Worm (Caenorhabditis elegans): ENCODE data around the gene egas-4.
A peak's percentile ranks its signal among the peaks of the same experiment; 100 is the strongest.

The egas-4 gene

DNA sequence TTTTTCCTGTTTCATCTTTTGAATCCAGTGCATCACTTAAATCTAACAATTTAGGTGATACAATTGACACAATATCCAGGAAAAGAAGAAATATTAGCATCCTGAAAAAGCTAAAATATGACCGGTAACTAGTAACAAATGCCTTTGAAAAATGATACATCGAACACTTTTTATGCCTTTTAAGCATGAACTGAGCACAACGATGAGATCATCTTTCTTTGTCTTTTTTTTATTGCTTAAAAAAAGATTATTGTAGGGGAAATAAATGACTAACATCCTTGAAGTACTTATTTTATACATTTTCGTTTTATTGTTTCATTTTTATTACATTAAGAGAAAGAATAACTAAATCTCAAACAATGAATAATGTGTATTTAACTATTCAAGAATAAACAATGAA lies 31.8 kb downstream of the egas-4 start, which contains the start of gene F13B6.3:
TSS of gene F13B6.3 (minus strand) at position 101 of the 400 bp plus-strand sequence.
- TF ChIP-seq ctbp-1 (GFP tag; IDR thresholded peaks at IDR 0.05) (no peak), fkh-10 (GFP tag; optimal IDR thresholded peaks at IDR 0.05) (no peak), php-3 (GFP tag; IDR thresholded peaks at IDR 0.05) (no peak), nhr-41 (GFP tag; IDR thresholded peaks at IDR 0.05) (no peak), duxl-1 (tag; optimal IDR thresholded peaks at IDR 0.05; ENCODE audit: poor library complexity) (no peak), unc-39 (tag; optimal IDR thresholded peaks at IDR 0.05) (no peak), hlh-11 (tag; optimal IDR thresholded peaks at IDR 0.05) (no peak), nhr-6 (tag; optimal IDR thresholded peaks at IDR 0.05) (no peak), ZK337.2 (GFP tag; IDR thresholded peaks at IDR 0.05) (no peak), tra-1 (GFP tag; IDR thresholded peaks at IDR 0.05) (no peak), daf-8 (GFP tag; IDR thresholded peaks at IDR 0.05) (no peak), R02D3.7 (tag; optimal IDR thresholded peaks at IDR 0.05) (no peak), pha-4 (GFP tag; IDR thresholded peaks at IDR 0.05) (no peak), pha-4 (tag; optimal IDR thresholded peaks at IDR 0.05) (no peak), dve-1 (tag; optimal IDR thresholded peaks at IDR 0.05; ENCODE audit: insufficient read depth) (no peak), lin-15B (tag; optimal IDR thresholded peaks at IDR 0.05) (no peak), ces-1 (GFP tag; optimal IDR thresholded peaks at IDR 0.05) (no peak), dmd-6 (GFP tag; IDR thresholded peaks at IDR 0.05) (no peak), pqm-1 (tag; optimal IDR thresholded peaks at IDR 0.05) (no peak), lin-13 (GFP tag; optimal IDR thresholded peaks at IDR 0.05) (no peak), madf-5 (GFP tag; IDR thresholded peaks at IDR 0.05) (no peak)

DNA sequence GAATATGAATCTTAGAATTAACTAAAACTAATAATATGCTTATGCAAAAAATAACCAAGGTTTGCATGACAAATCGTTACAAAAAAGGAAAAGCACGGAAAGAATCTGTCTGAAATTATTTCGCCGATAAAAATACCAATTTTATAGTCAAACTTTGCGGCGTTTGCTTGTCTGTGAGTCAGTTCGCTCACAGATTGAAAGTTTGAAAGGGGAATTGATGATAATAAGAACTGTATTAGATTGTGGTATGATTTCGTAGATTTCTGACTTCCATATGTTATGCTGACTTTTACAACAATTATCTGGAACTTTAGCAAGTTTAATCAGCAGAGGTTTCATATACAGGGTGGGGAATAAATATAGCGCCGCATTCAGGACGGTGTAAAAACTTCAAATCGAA lies 37.4 kb downstream of the egas-4 start, which contains the start of gene F13B6.2:
TSS of gene F13B6.2 (minus strand) at position 101 of the 400 bp plus-strand sequence.
- TF ChIP-seq ztf-11 (tag; optimal IDR thresholded peaks at IDR 0.05) (no peak), lin-38 (GFP tag; IDR thresholded peaks at IDR 0.05) (no peak), T20F7.1 (GFP tag; optimal IDR thresholded peaks at IDR 0.05) (no peak), fos-1 (tag; optimal IDR thresholded peaks at IDR 0.05) (no peak), dpl-1 (GFP tag; optimal IDR thresholded peaks at IDR 0.05) (no peak), sdz-12 (GFP tag; optimal IDR thresholded peaks at IDR 0.05) (no peak), nhr-77 (tag; optimal IDR thresholded peaks at IDR 0.05) (no peak), ama-1 (optimal IDR thresholded peaks at IDR 0.05) (no peak), dmd-9 (GFP tag; IDR thresholded peaks at IDR 0.05) (no peak), mxl-3 (GFP tag; optimal IDR thresholded peaks at IDR 0.05) (no peak), lin-39 (tag; optimal IDR thresholded peaks at IDR 0.05) (no peak), ztf-7 (tag; optimal IDR thresholded peaks at IDR 0.05) (no peak), nhr-48 (tag; optimal IDR thresholded peaks at IDR 0.05) (no peak), nhr-111 (GFP tag; optimal IDR thresholded peaks at IDR 0.05) (no peak), daf-12 (tag; optimal IDR thresholded peaks at IDR 0.05) (no peak), nhr-6 (tag; optimal IDR thresholded peaks at IDR 0.05) (no peak)

DNA sequence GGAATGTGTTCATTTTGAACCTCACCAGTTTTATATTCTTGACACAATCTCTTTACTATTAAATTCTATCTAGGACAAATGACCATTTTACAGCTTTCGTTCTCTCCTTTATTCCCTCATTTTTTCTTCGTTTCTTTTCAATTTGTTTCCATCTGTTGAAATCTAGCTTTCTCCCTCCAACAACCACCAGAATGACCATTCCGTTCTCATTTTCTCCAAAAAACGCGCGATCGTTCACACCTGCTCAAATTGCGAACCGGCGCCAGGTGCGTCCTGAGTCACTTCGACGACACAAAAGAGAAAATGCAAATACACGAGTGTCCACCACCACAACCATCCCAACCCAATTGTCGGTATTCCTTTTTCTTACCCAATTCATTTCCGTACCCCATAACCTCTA lies 41.4 kb downstream of the egas-4 start, which contains the start of gene F13B6.1:
TSS of gene F13B6.1 (plus strand) at position 301 of the 400 bp plus-strand sequence.
- TF ChIP-seq dve-1 (tag; optimal IDR thresholded peaks at IDR 0.05; ENCODE audit: insufficient read depth) (no peak), php-3 (GFP tag; IDR thresholded peaks at IDR 0.05) (no peak), dmd-8 (GFP tag; IDR thresholded peaks at IDR 0.05) (no peak), nhr-6 (tag; optimal IDR thresholded peaks at IDR 0.05) (no peak)

DNA sequence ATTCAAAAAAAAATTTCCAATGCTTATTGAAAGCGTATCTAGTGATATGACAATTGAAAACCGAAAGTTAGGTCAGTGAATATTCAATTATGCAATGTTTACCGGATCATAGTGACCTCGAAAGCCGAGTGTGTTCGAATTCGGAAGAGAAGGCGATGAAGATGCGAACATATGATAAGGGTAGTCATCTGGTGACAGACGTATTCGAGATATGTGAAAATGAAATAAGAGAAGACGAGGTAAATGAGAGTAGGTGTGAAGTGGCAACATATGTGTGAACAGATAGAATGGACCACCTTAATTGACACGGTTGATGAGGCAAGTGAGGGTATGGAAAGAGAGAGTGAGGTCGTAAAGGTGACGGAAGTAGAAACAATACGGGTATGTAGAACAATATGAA lies 42.8 kb downstream of the egas-4 start:
- TF ChIP-seq cey-2 (tag; optimal IDR thresholded peaks at IDR 0.05; ENCODE audit: borderline replicate concordance, insufficient read depth) (no peak), unc-62 (GFP tag; optimal IDR thresholded peaks at IDR 0.05 in 1 of 2) (peak in 1 of 2 experiments; percentile 92), unc-62 (tag; optimal IDR thresholded peaks at IDR 0.05) (no peak)
